Worm (Caenorhabditis elegans) whole organism, L3 larva: ENCODE measurements around the gene skp-1.

Experiments
- ZK546.5 ChIP-seq: sonication (generic microtip); optimal IDR thresholded peaks from 2 replicates; lab custom pipeline; 2017; ENCODE audit warnings: missing biosample characterization, missing genetic modification characterization
- ama-1 ChIP-seq: fragments of 150-350 bp; optimal IDR thresholded peaks from 2 replicates; lab custom pipeline; 2018
- ceh-9 ChIP-seq: sonication (generic microtip); optimal IDR thresholded peaks from 2 replicates; lab custom pipeline; 2018; ENCODE audit warnings: missing biosample characterization, missing genetic modification characterization
- elt-1 ChIP-seq: fragments of 150-350 bp; optimal IDR thresholded peaks from 2 replicates; lab custom pipeline; 2014; ENCODE audit warnings: missing biosample characterization, missing genetic modification characterization
- lin-15B ChIP-seq: fragments of 150-350 bp; optimal IDR thresholded peaks from 2 replicates; lab custom pipeline; 2014; ENCODE audit warnings: missing biosample characterization, missing genetic modification characterization
- pqm-1 ChIP-seq: fragments of 150-350 bp; optimal IDR thresholded peaks from 2 replicates; lab custom pipeline; 2017; ENCODE audit warnings: missing biosample characterization, missing genetic modification characterization, inconsistent platforms
- unc-62 ChIP-seq: fragments of 150-350 bp; sonication (generic microtip); optimal IDR thresholded peaks from 4 replicates; lab custom pipeline; 2014; ENCODE audit warnings: missing biosample characterization, missing genetic modification reagents, missing genetic modification characterization

DNA sequence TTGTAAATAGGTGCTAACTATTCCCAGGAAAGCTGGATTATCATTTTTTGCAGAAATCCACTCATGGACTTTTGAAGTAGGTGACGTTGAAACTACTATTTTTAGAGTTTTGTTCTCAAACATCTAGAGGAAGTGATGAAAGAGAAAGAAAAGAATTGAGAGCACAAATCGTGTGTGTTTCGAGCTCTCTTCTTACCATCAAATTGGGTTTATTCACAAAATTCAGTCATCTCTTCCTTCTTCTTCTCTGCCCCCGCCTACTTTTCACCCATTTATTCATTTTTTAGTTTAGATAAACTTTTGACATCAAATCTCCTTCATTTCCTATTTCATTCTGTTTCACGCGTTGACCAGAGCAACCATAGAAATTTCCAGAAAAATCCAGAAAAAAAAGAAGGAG is 41.6 kb downstream of the skp-1 start, which contains the start of gene W05E10.2:
- TF ChIP-seq ZK546.5 (tag; lab: Kevin White, UChicago) = no peak
- TF ChIP-seq ceh-9 = no peak
- no peak for TF ChIP-seq unc-62 (GFP tag; lab: Kevin White, UChicago)
- TF ChIP-seq elt-1 (tag; lab: Kevin White, UChicago) = no peak
- TF ChIP-seq lin-15B (tag; lab: Kevin White, UChicago) = no peak
- TF ChIP-seq pqm-1 (tag; lab: Kevin White, UChicago) = no peak
- TF ChIP-seq ama-1 = no peak
